Worm (Caenorhabditis elegans) whole organism, young adult: Measurements from ENCODE around the gene evl-20.

Source experiments
- B0019.2 ChIP-seq: fragments of 200-800 bp; sonication (Bioruptor generic); conservative IDR thresholded peaks from 2 replicates; pipeline ENCODE4 v1.3.6; 2022; ENCODE audit warnings: missing genetic modification reagents, missing genetic modification characterization, missing compliant biosample characterization
- B0035.1 ChIP-seq: sonication (generic microtip); optimal IDR thresholded peaks from 2 replicates; lab custom pipeline; 2016; ENCODE audit warnings: missing genetic modification characterization, mild to moderate bottlenecking, missing compliant biosample characterization, missing genotype, missing genetic modification reagents
- C17E4.6 ChIP-seq: fragments of 200-800 bp; sonication (Bioruptor generic); IDR thresholded peaks from 2 replicates; pipeline ENCODE4 v1.3.6; 2022; ENCODE audit warnings: missing genetic modification reagents, missing genetic modification characterization, missing compliant biosample characterization
- F10E7.11 ChIP-seq: sonication (generic microtip); optimal IDR thresholded peaks from 2 replicates; lab custom pipeline; 2017; ENCODE audit warnings: mild to moderate bottlenecking, missing genetic modification characterization, moderate library complexity, missing compliant biosample characterization
- F33H1.4 ChIP-seq: fragments of 200-800 bp; sonication (Bioruptor generic); IDR thresholded peaks from 2 replicates; pipeline ENCODE4 v1.3.6; 2022; ENCODE audit warnings: missing genetic modification reagents, missing genetic modification characterization, missing compliant biosample characterization
- F49E8.2 ChIP-seq: sonication (generic microtip); optimal IDR thresholded peaks from 3 replicates; lab custom pipeline; 2017; ENCODE audit warnings: missing genetic modification characterization, mild to moderate bottlenecking, missing compliant biosample characterization, antibody characterized with exemption, moderate library complexity; ENCODE audit not compliant: insufficient read depth
- K12H6.12 ChIP-seq: fragments of 200-800 bp; sonication (Bioruptor generic); optimal IDR thresholded peaks from 2 replicates; lab custom pipeline; 2018; ENCODE audit warnings: mild to moderate bottlenecking, missing genetic modification characterization, missing compliant biosample characterization
- Y67H2A.10 ChIP-seq: fragments of 200-800 bp; sonication (Bioruptor generic); conservative IDR thresholded peaks from 2 replicates; pipeline ENCODE4 v1.3.6; 2022; ENCODE audit warnings: missing genetic modification reagents, missing genetic modification characterization, missing compliant biosample characterization
- Y79H2A.3 ChIP-seq: fragments of 200-800 bp; sonication (Bioruptor generic); conservative IDR thresholded peaks from 2 replicates; pipeline ENCODE4 v1.3.6; 2022; ENCODE audit warnings: missing genetic modification reagents, missing genetic modification characterization, missing compliant biosample characterization
- athp-1 ChIP-seq: sonication (generic microtip); optimal IDR thresholded peaks from 2 replicates; lab custom pipeline; 2017; ENCODE audit warnings: mild to moderate bottlenecking, missing genetic modification characterization, missing compliant biosample characterization
- bed-2 ChIP-seq: fragments of 200-800 bp; sonication (Bioruptor generic); IDR thresholded peaks from 2 replicates; pipeline ENCODE4 v1.3.6; 2022; ENCODE audit warnings: missing genetic modification reagents, missing genetic modification characterization, missing compliant biosample characterization
- ccch-3 ChIP-seq: fragments of 200-800 bp; sonication (Bioruptor generic); optimal IDR thresholded peaks from 2 replicates; lab custom pipeline; 2018; ENCODE audit warnings: mild to moderate bottlenecking, missing genetic modification characterization, missing compliant biosample characterization
- ceh-27 ChIP-seq: fragments of 200-800 bp; sonication (Bioruptor generic); optimal IDR thresholded peaks from 2 replicates; lab custom pipeline; 2018; ENCODE audit warnings: mild to moderate bottlenecking, missing genetic modification characterization, moderate library complexity, missing compliant biosample characterization
- ceh-91 ChIP-seq: fragments of 200-800 bp; sonication (Bioruptor generic); IDR thresholded peaks from 2 replicates; pipeline ENCODE4 v1.3.6; 2022; ENCODE audit warnings: missing genetic modification reagents, missing genetic modification characterization, missing compliant biosample characterization
- chd-7 ChIP-seq: sonication (generic microtip); optimal IDR thresholded peaks from 2 replicates; lab custom pipeline; 2016; ENCODE audit warnings: mild to moderate bottlenecking, missing genetic modification characterization, moderate library complexity, missing compliant biosample characterization
- dox-1 ChIP-seq: fragments of 200-800 bp; sonication (Bioruptor generic); IDR thresholded peaks from 2 replicates; pipeline ENCODE4 v1.3.6; 2022; ENCODE audit warnings: missing genetic modification reagents, missing genetic modification characterization, missing compliant biosample characterization
- dpl-1 ChIP-seq: fragments of 150-350 bp; optimal IDR thresholded peaks from 2 replicates; lab custom pipeline; 2014; ENCODE audit warnings: missing biosample characterization, missing genetic modification reagents, missing genetic modification characterization
- efl-1 ChIP-seq: fragments of 150-350 bp; optimal IDR thresholded peaks from 2 replicates; lab custom pipeline; 2014; ENCODE audit warnings: missing biosample characterization, missing genetic modification reagents, missing genetic modification characterization
- ets-4 ChIP-seq: fragments of 200-800 bp; sonication (Bioruptor generic); optimal IDR thresholded peaks from 2 replicates; lab custom pipeline; 2018; ENCODE audit warnings: mild to moderate bottlenecking, missing genetic modification characterization, missing compliant biosample characterization
- gei-17 ChIP-seq: fragments of 200-800 bp; sonication (Bioruptor generic); optimal IDR thresholded peaks from 2 replicates; lab custom pipeline; 2018; ENCODE audit warnings: mild to moderate bottlenecking, missing genetic modification characterization, missing compliant biosample characterization
- hlh-26 ChIP-seq: fragments of 200-800 bp; sonication (Bioruptor generic); conservative IDR thresholded peaks from 2 replicates; pipeline ENCODE4 v1.3.6; 2022; ENCODE audit warnings: missing genetic modification reagents, missing genetic modification characterization, missing compliant biosample characterization
- lin-40 ChIP-seq: sonication (generic microtip); optimal IDR thresholded peaks from 2 replicates; lab custom pipeline; 2016; ENCODE audit warnings: missing genetic modification characterization, mild to moderate bottlenecking, missing compliant biosample characterization, missing genotype, missing genetic modification reagents
- lin-54 ChIP-seq: fragments of 200-800 bp; sonication (Bioruptor generic); optimal IDR thresholded peaks from 2 replicates; lab custom pipeline; 2018; ENCODE audit warnings: mild to moderate bottlenecking, missing genetic modification characterization, missing compliant biosample characterization
- lsl-1 ChIP-seq: fragments of 200-800 bp; sonication (Bioruptor generic); optimal IDR thresholded peaks from 2 replicates; lab custom pipeline; 2018; ENCODE audit warnings: mild to moderate bottlenecking, missing genetic modification characterization, moderate library complexity, missing compliant biosample characterization
- lsy-27 ChIP-seq: sonication (generic microtip); optimal IDR thresholded peaks from 2 replicates; lab custom pipeline; 2017; ENCODE audit warnings: missing genetic modification characterization, mild to moderate bottlenecking, missing compliant biosample characterization, antibody characterized with exemption, missing genotype, borderline replicate concordance; ENCODE audit not compliant: insufficient read depth
- madf-10 ChIP-seq: sonication (generic microtip); optimal IDR thresholded peaks from 2 replicates; lab custom pipeline; 2016; ENCODE audit warnings: mild to moderate bottlenecking, missing genetic modification characterization, missing compliant biosample characterization
- madf-3 ChIP-seq: fragments of 200-800 bp; sonication (Bioruptor generic); IDR thresholded peaks from 2 replicates; pipeline ENCODE4 v1.3.6; 2022; ENCODE audit warnings: missing genetic modification reagents, missing genetic modification characterization, missing compliant biosample characterization
- madf-6 ChIP-seq: fragments of 200-800 bp; sonication (Bioruptor generic); IDR thresholded peaks from 2 replicates; pipeline ENCODE4 v1.3.6; 2022; ENCODE audit warnings: missing genetic modification reagents, missing genetic modification characterization, missing compliant biosample characterization
- madf-8 ChIP-seq: fragments of 200-800 bp; sonication (Bioruptor generic); conservative IDR thresholded peaks from 2 replicates; pipeline ENCODE4 v1.3.6; 2022; ENCODE audit warnings: missing genetic modification reagents, missing genetic modification characterization, missing compliant biosample characterization
- nfya-2 ChIP-seq: fragments of 200-800 bp; sonication (Bioruptor generic); IDR thresholded peaks from 2 replicates; pipeline ENCODE4 v1.3.6; 2022; ENCODE audit warnings: missing genetic modification reagents, missing genetic modification characterization, missing compliant biosample characterization
- nhr-179 ChIP-seq: sonication (generic microtip); optimal IDR thresholded peaks from 2 replicates; lab custom pipeline; 2016; ENCODE audit warnings: mild to moderate bottlenecking, missing genetic modification characterization, missing compliant biosample characterization
- nhr-80 ChIP-seq: sonication (generic microtip); optimal IDR thresholded peaks from 2 replicates; lab custom pipeline; 2016; ENCODE audit warnings: missing genetic modification characterization, missing compliant biosample characterization
- rec-8 ChIP-seq, 2 experiments: sonication (generic microtip); optimal IDR thresholded peaks; 2 replicates each; lab custom pipeline; 2016; ENCODE audit warnings: mild to moderate bottlenecking in 2 of 2, missing genetic modification characterization in 2 of 2, missing genetic modification reagents in 2 of 2, missing genotype in 2 of 2, missing biosample characterization in 1 of 2, missing compliant biosample characterization in 1 of 2, moderate library complexity in 1 of 2
- sea-2 ChIP-seq: fragments of 200-800 bp; sonication (Bioruptor generic); IDR thresholded peaks from 2 replicates; pipeline ENCODE4 v1.3.6; 2022; ENCODE audit warnings: missing genetic modification characterization, missing compliant biosample characterization
- snpc-1.1 ChIP-seq: sonication (generic microtip); optimal IDR thresholded peaks from 2 replicates; lab custom pipeline; 2017; ENCODE audit warnings: missing genetic modification characterization, mild to moderate bottlenecking, missing compliant biosample characterization, antibody characterized with exemption, moderate library complexity, missing genotype, missing genetic modification reagents; ENCODE audit not compliant: insufficient read depth
- somi-1 ChIP-seq: fragments of 200-800 bp; sonication (Bioruptor generic); optimal IDR thresholded peaks from 2 replicates; lab custom pipeline; 2018; ENCODE audit warnings: mild to moderate bottlenecking, missing genetic modification characterization, missing compliant biosample characterization
- tlf-1 ChIP-seq: fragments of 200-800 bp; sonication (Bioruptor generic); optimal IDR thresholded peaks from 2 replicates; lab custom pipeline; 2018; ENCODE audit warnings: mild to moderate bottlenecking, missing genetic modification characterization, missing compliant biosample characterization
- xnd-1 ChIP-seq: sonication (generic microtip); optimal IDR thresholded peaks from 2 replicates; lab custom pipeline; 2016; ENCODE audit warnings: missing genotype, missing genetic modification reagents, missing genetic modification characterization, missing compliant biosample characterization
- zfh-2 ChIP-seq: fragments of 200-800 bp; sonication (Bioruptor generic); conservative IDR thresholded peaks from 2 replicates; pipeline ENCODE4 v1.3.6; 2022; ENCODE audit warnings: missing genetic modification reagents, missing genetic modification characterization, missing compliant biosample characterization

Gene evl-20

ce11 chrII:8450750-8451149 lies 6.6 kb downstream of the evl-20 start:
- TF ChIP-seq lsy-27 (tag; lab: Kevin White, UChicago): no peak
- no peak for TF ChIP-seq ets-4
- no peak for TF ChIP-seq somi-1 (GFP tag; lab: Kevin White, UChicago)

ce11 chrII:8451425-8451824 lies 7.3 kb downstream of the evl-20 start:
- TF ChIP-seq Y79H2A.3 (GFP tag; lab: Robert Waterston, UW): no peak
- no peak for TF ChIP-seq C17E4.6 (GFP tag; lab: Robert Waterston, UW)
- TF ChIP-seq chd-7 (tag; lab: Kevin White, UChicago): no peak
- no peak for TF ChIP-seq madf-10 (tag; lab: Kevin White, UChicago)
- TF ChIP-seq Y67H2A.10 (GFP tag; lab: Robert Waterston, UW): no peak
- no peak for TF ChIP-seq lsl-1 (GFP tag; lab: Kevin White, UChicago)
- TF ChIP-seq efl-1 (GFP tag; lab: Kevin White, UChicago): no peak
- no peak for TF ChIP-seq sea-2 (GFP tag; lab: Robert Waterston, UW)
- no peak for TF ChIP-seq ceh-27 (GFP tag; lab: Kevin White, UChicago)

ce11 chrII:8454513-8454912 lies 10.4 kb downstream of the evl-20 start, which contains the start of gene F22B5.5:
Gene F22B5.5, minus strand, starts transcription at chrII:8454613.
- no peak for TF ChIP-seq ccch-3 (GFP tag; lab: Kevin White, UChicago)
- no peak for TF ChIP-seq madf-3 (GFP tag; lab: Robert Waterston, UW)
- no peak for TF ChIP-seq F49E8.2 (tag; lab: Kevin White, UChicago)
- no peak for TF ChIP-seq gei-17 (GFP tag; lab: Kevin White, UChicago)
- TF ChIP-seq K12H6.12: no peak
- TF ChIP-seq C17E4.6 (GFP tag; lab: Robert Waterston, UW): no peak
- TF ChIP-seq rec-8 (tag; optimal IDR thresholded peaks at IDR 0.05; lab: Kevin White, UChicago): no peak
- TF ChIP-seq ets-4: no peak
- no peak for TF ChIP-seq lin-54 (GFP tag; lab: Kevin White, UChicago)
- TF ChIP-seq B0035.1 (tag; lab: Kevin White, UChicago): no peak
- TF ChIP-seq F10E7.11 (tag; lab: Kevin White, UChicago): no peak
- no peak for TF ChIP-seq lin-40 (tag; lab: Kevin White, UChicago)
- TF ChIP-seq nhr-179 (tag; lab: Kevin White, UChicago): no peak

ce11 chrII:8456094-8456493 lies 12.0 kb downstream of the evl-20 start, which contains the start of gene F22B5.6:
Gene F22B5.6, minus strand, starts transcription at chrII:8456194.
- TF ChIP-seq snpc-1.1 (tag; lab: Kevin White, UChicago): no peak
- no peak for TF ChIP-seq athp-1 (tag; lab: Kevin White, UChicago)
- no peak for TF ChIP-seq hlh-26 (GFP tag; lab: Robert Waterston, UW)

ce11 chrII:8456681-8457389 lies 12.7 kb downstream of the evl-20 start:
- TF ChIP-seq nhr-80 (tag; lab: Kevin White, UChicago): no peak
- TF ChIP-seq madf-8: peak; percentile 85
- TF ChIP-seq ceh-91 (GFP tag; lab: Robert Waterston, UW): peak; percentile 81
- peak; percentile 81 for TF ChIP-seq lsl-1 (GFP tag; lab: Kevin White, UChicago)
- TF ChIP-seq xnd-1 (tag; lab: Kevin White, UChicago): peak; percentile 81
- peak; percentile 84 for TF ChIP-seq F33H1.4
- TF ChIP-seq lin-54 (GFP tag; lab: Kevin White, UChicago): peak; percentile 22
- TF ChIP-seq gei-17 (GFP tag; lab: Kevin White, UChicago): no peak
- peak; percentile 89 for TF ChIP-seq efl-1 (GFP tag; lab: Kevin White, UChicago)
- no peak for TF ChIP-seq zfh-2
- TF ChIP-seq nfya-2 (GFP tag; lab: Robert Waterston, UW): no peak
- TF ChIP-seq F49E8.2 (tag; lab: Kevin White, UChicago): peak; percentile 60
- no peak for TF ChIP-seq bed-2 (GFP tag; lab: Robert Waterston, UW)
- TF ChIP-seq madf-6 (GFP tag; lab: Robert Waterston, UW): peak; percentile 94
- peak; percentile 48 for TF ChIP-seq tlf-1 (GFP tag; lab: Kevin White, UChicago)
- TF ChIP-seq dox-1 (GFP tag; lab: Robert Waterston, UW): 0 out of 2 replicates have a peak, but pooled peaks have one; percentile 18
- TF ChIP-seq B0019.2: no peak
- TF ChIP-seq dpl-1 (GFP tag; lab: Kevin White, UChicago): peak; percentile 76
